Worm (Caenorhabditis elegans) whole organism, L4 larva: ENCODE data around the gene npr-17.

Experiments used
- cey-2 ChIP-seq: sonication (generic microtip); optimal IDR thresholded peaks from 3 replicates; lab custom pipeline; 2017; ENCODE audit warnings: missing genetic modification characterization, mild to moderate bottlenecking, missing compliant biosample characterization, antibody characterized with exemption, borderline replicate concordance; ENCODE audit not compliant: insufficient read depth
- lin-13 ChIP-seq: fragments of 150-350 bp; optimal IDR thresholded peaks from 2 replicates; lab custom pipeline; 2014; ENCODE audit warnings: missing biosample characterization, missing genetic modification reagents, missing genetic modification characterization
- unc-39 ChIP-seq: sonication (generic microtip); optimal IDR thresholded peaks from 2 replicates; lab custom pipeline; 2017; ENCODE audit warnings: missing biosample characterization, missing genetic modification characterization
- unc-62 ChIP-seq, 3 experiments: fragments of 150-350 bp in 1 of 3; sonication (generic microtip); optimal IDR thresholded peaks in 2 of 3; peaks in 1 of 3; 1 replicate in 1 of 3; 2 replicates in 2 of 3; lab custom pipeline; 2014 to 2017; ENCODE audit warnings: missing biosample characterization in 3 of 3, missing genetic modification characterization in 3 of 3, missing genetic modification reagents in 3 of 3, missing genotype in 1 of 3

ce11 chrIII:8043784-8044183 lies 47.5 kb upstream of the npr-17 start:
- TF ChIP-seq lin-13 (GFP tag; lab: Kevin White, UChicago): peak; percentile 99
- no peak for TF ChIP-seq unc-39
- peak; percentile 68 for TF ChIP-seq cey-2 (tag; lab: Kevin White, UChicago)
- peak in 1 of 2 experiments; percentile 100 for TF ChIP-seq unc-62 (GFP tag; optimal IDR thresholded peaks at IDR 0.05 in 1 of 2; lab: Kevin White, UChicago)
- peak; percentile 58 for TF ChIP-seq unc-62 (tag; optimal IDR thresholded peaks at IDR 0.05; lab: Kevin White, UChicago)
